Fruit fly (Drosophila melanogaster) whole organism, prepupa: ENCODE measurements around the gene CG14853.

Experiments used
- CG10631 ChIP-seq: fragments of 200-800 bp; sonication (Bioruptor generic); optimal IDR thresholded peaks from 2 replicates; lab custom pipeline; 2016; ENCODE audit warnings: missing biosample characterization, missing genetic modification characterization
- CG10669 ChIP-seq: fragments of 200-800 bp; sonication (Bioruptor generic); optimal IDR thresholded peaks from 3 replicates; lab custom pipeline; 2018; ENCODE audit warnings: missing biosample characterization, mild to moderate bottlenecking, missing genetic modification characterization, moderate library complexity
- CG11294 ChIP-seq: fragments of 200-800 bp; sonication (Bioruptor generic); IDR thresholded peaks from 2 replicates; pipeline ENCODE4 v1.3.6; 2022; ENCODE audit warnings: missing biosample characterization, missing genetic modification characterization
- CG11762 ChIP-seq: fragments of 200-800 bp; sonication (Bioruptor generic); optimal IDR thresholded peaks from 3 replicates; lab custom pipeline; 2016; ENCODE audit warnings: missing biosample characterization, missing genetic modification characterization; ENCODE audit not compliant: insufficient read depth
- CG11902 ChIP-seq: fragments of 200-800 bp; sonication (Bioruptor generic); optimal IDR thresholded peaks from 3 replicates; lab custom pipeline; 2016; ENCODE audit warnings: missing biosample characterization, missing genetic modification characterization
- CG15336 ChIP-seq: fragments of 200-800 bp; sonication (Bioruptor generic); IDR thresholded peaks from 2 replicates; pipeline ENCODE4 v1.3.6; 2022; ENCODE audit warnings: missing biosample characterization, missing genetic modification characterization
- CG1621 ChIP-seq: fragments of 200-800 bp; sonication (Bioruptor generic); optimal IDR thresholded peaks from 3 replicates; lab custom pipeline; 2018; ENCODE audit warnings: missing biosample characterization, mild to moderate bottlenecking, missing genetic modification characterization
- CG16779 ChIP-seq: fragments of 200-800 bp; sonication (Bioruptor generic); optimal IDR thresholded peaks from 3 replicates; lab custom pipeline; 2017; ENCODE audit warnings: missing biosample characterization, mild to moderate bottlenecking, missing genetic modification characterization
- CG3032 ChIP-seq: fragments of 200-800 bp; optimal IDR thresholded peaks from 2 replicates; lab custom pipeline; 2019; ENCODE audit warnings: missing biosample characterization, mild to moderate bottlenecking, missing genetic modification characterization, moderate library complexity
- CG31627 ChIP-seq: fragments of 200-800 bp; sonication (Bioruptor generic); optimal IDR thresholded peaks from 3 replicates; lab custom pipeline; 2016; ENCODE audit warnings: missing biosample characterization, missing genetic modification characterization
- CG32006 ChIP-seq: fragments of 200-800 bp; sonication (Bioruptor generic); optimal IDR thresholded peaks from 3 replicates; lab custom pipeline; 2017; ENCODE audit warnings: missing biosample characterization, mild to moderate bottlenecking, missing genetic modification characterization
- CG3919 ChIP-seq: fragments of 200-800 bp; sonication (Bioruptor generic); optimal IDR thresholded peaks from 3 replicates; lab custom pipeline; 2016; ENCODE audit warnings: missing biosample characterization, missing genetic modification characterization
- CG4318 ChIP-seq: fragments of 200-800 bp; sonication (Bioruptor generic); optimal IDR thresholded peaks from 3 replicates; lab custom pipeline; 2017; ENCODE audit warnings: missing biosample characterization, mild to moderate bottlenecking, missing genetic modification characterization
- CG6163 ChIP-seq: fragments of 200-800 bp; sonication (Bioruptor generic); IDR thresholded peaks from 3 replicates; pipeline ENCODE4 v1.3.6; 2022; ENCODE audit warnings: missing biosample characterization, missing genetic modification characterization
- CG6276 ChIP-seq: fragments of 200-800 bp; sonication (Bioruptor generic); optimal IDR thresholded peaks from 2 replicates; lab custom pipeline; 2017; ENCODE audit warnings: missing biosample characterization, mild to moderate bottlenecking, missing genetic modification characterization
- CG6808 ChIP-seq: fragments of 200-800 bp; sonication (Bioruptor generic); optimal IDR thresholded peaks from 3 replicates; lab custom pipeline; 2017; ENCODE audit warnings: missing biosample characterization, missing genetic modification characterization, mild to moderate bottlenecking, moderate library complexity, missing genetic modification reagents
- CG6854 ChIP-seq: fragments of 200-800 bp; sonication (Bioruptor generic); optimal IDR thresholded peaks from 2 replicates; lab custom pipeline; 2017; ENCODE audit warnings: missing biosample characterization, mild to moderate bottlenecking, missing genetic modification characterization
- CG7368 ChIP-seq: fragments of 200-800 bp; sonication (Bioruptor generic); optimal IDR thresholded peaks from 3 replicates; lab custom pipeline; 2016; ENCODE audit warnings: missing biosample characterization, missing genetic modification characterization
- CG8119 ChIP-seq: fragments of 200-800 bp; sonication (Bioruptor generic); IDR thresholded peaks from 3 replicates; pipeline ENCODE4 v1.3.6; 2022; ENCODE audit warnings: missing biosample characterization, missing genetic modification characterization
- CG9139 ChIP-seq: fragments of 200-800 bp; sonication (Bioruptor generic); optimal IDR thresholded peaks from 3 replicates; lab custom pipeline; 2017; ENCODE audit warnings: missing biosample characterization, mild to moderate bottlenecking, missing genetic modification characterization
- Eip78C ChIP-seq: fragments of 200-800 bp; sonication (Bioruptor generic); peaks from one replicate; lab custom pipeline; 2016; ENCODE audit warnings: missing biosample characterization, missing genetic modification characterization
- Gug ChIP-seq: fragments of 200-800 bp; sonication (Bioruptor generic); IDR thresholded peaks from 2 replicates; pipeline ENCODE4 v1.3.6; 2022; ENCODE audit warnings: missing biosample characterization, missing genetic modification characterization
- Hr38 ChIP-seq: sonication (Bioruptor generic); optimal IDR thresholded peaks from 2 replicates; lab custom pipeline; 2016; ENCODE audit warnings: missing biosample characterization, missing genetic modification characterization
- Hr39 ChIP-seq: fragments of 200-800 bp; sonication (Bioruptor generic); optimal IDR thresholded peaks from 2 replicates; lab custom pipeline; 2016; ENCODE audit warnings: missing biosample characterization, missing genetic modification characterization
- Hr4 ChIP-seq: fragments of 200-800 bp; sonication (Bioruptor generic); optimal IDR thresholded peaks from 3 replicates; lab custom pipeline; 2016; ENCODE audit warnings: missing biosample characterization, missing genetic modification characterization
- Met ChIP-seq: fragments of 200-800 bp; sonication (Bioruptor generic); optimal IDR thresholded peaks from 3 replicates; lab custom pipeline; 2016; ENCODE audit warnings: missing biosample characterization, missing genetic modification characterization
- OdsH ChIP-seq: fragments of 200-800 bp; sonication (Bioruptor generic); optimal IDR thresholded peaks from 3 replicates; lab custom pipeline; 2016; ENCODE audit warnings: missing biosample characterization, missing genetic modification characterization
- Smox ChIP-seq: fragments of 200-800 bp; sonication (Bioruptor generic); optimal IDR thresholded peaks from 3 replicates; lab custom pipeline; 2016; ENCODE audit warnings: missing biosample characterization, missing genetic modification characterization
- Sox102F ChIP-seq: fragments of 200-800 bp; sonication (Bioruptor generic); optimal IDR thresholded peaks from 2 replicates; lab custom pipeline; 2016; ENCODE audit warnings: missing biosample characterization, mild to moderate bottlenecking, missing genetic modification characterization
- achi ChIP-seq: fragments of 200-800 bp; sonication (Bioruptor generic); optimal IDR thresholded peaks from 3 replicates; lab custom pipeline; 2016; ENCODE audit warnings: missing biosample characterization, missing genetic modification characterization
- acj6 ChIP-seq: fragments of 200-800 bp; sonication (Bioruptor generic); optimal IDR thresholded peaks from 3 replicates; lab custom pipeline; 2016; ENCODE audit warnings: missing biosample characterization, missing genetic modification characterization
- cyc ChIP-seq: fragments of 200-800 bp; sonication (Bioruptor generic); optimal IDR thresholded peaks from 3 replicates; lab custom pipeline; 2016; ENCODE audit warnings: missing biosample characterization, missing genetic modification characterization
- dac ChIP-seq: fragments of 200-800 bp; sonication (Bioruptor generic); optimal IDR thresholded peaks from 2 replicates; lab custom pipeline; 2017; ENCODE audit warnings: missing biosample characterization, mild to moderate bottlenecking, missing genetic modification characterization
- dsx ChIP-seq: fragments of 200-800 bp; optimal IDR thresholded peaks from 3 replicates; lab custom pipeline; 2019; ENCODE audit warnings: missing biosample characterization, mild to moderate bottlenecking, missing genetic modification characterization, moderate library complexity; ENCODE audit not compliant: poor library complexity, severe bottlenecking
- eg ChIP-seq: fragments of 200-800 bp; sonication (Bioruptor generic); IDR thresholded peaks from 3 replicates; pipeline ENCODE4 v1.3.6; 2022; ENCODE audit warnings: missing biosample characterization, missing genetic modification characterization
- esn ChIP-seq: fragments of 200-800 bp; sonication (Bioruptor generic); optimal IDR thresholded peaks from 2 replicates; lab custom pipeline; 2016; ENCODE audit warnings: missing biosample characterization, mild to moderate bottlenecking, missing genetic modification characterization, moderate library complexity
- fd59A ChIP-seq: fragments of 200-800 bp; sonication (Bioruptor generic); optimal IDR thresholded peaks from 2 replicates; lab custom pipeline; 2017; ENCODE audit warnings: missing biosample characterization, mild to moderate bottlenecking, missing genetic modification characterization, missing genetic modification reagents
- fd85E ChIP-seq: fragments of 200-800 bp; sonication (Bioruptor generic); optimal IDR thresholded peaks from 3 replicates; lab custom pipeline; 2016; ENCODE audit warnings: missing biosample characterization, missing genetic modification characterization
- fkh ChIP-seq: fragments of 200-800 bp; sonication (Bioruptor generic); optimal IDR thresholded peaks from 3 replicates; lab custom pipeline; 2017; ENCODE audit warnings: missing biosample characterization, mild to moderate bottlenecking, missing genetic modification characterization, moderate library complexity
- lz ChIP-seq: fragments of 200-800 bp; sonication (Bioruptor generic); optimal IDR thresholded peaks from 3 replicates; lab custom pipeline; 2016; ENCODE audit warnings: missing biosample characterization, missing genetic modification characterization
- net ChIP-seq: fragments of 200-800 bp; sonication (Bioruptor generic); optimal IDR thresholded peaks from 3 replicates; lab custom pipeline; 2016; ENCODE audit warnings: missing biosample characterization, missing genetic modification characterization
- pdm3 ChIP-seq: fragments of 200-800 bp; sonication (Bioruptor generic); optimal IDR thresholded peaks from 3 replicates; lab custom pipeline; 2016; ENCODE audit warnings: missing biosample characterization, missing genetic modification characterization
- spab ChIP-seq: fragments of 200-800 bp; sonication (Bioruptor generic); optimal IDR thresholded peaks from 2 replicates; lab custom pipeline; 2017; ENCODE audit warnings: missing biosample characterization, mild to moderate bottlenecking, missing genetic modification characterization, missing genetic modification reagents
- ss ChIP-seq, 2 experiments: fragments of 200-800 bp; sonication (Bioruptor generic); optimal IDR thresholded peaks; 2 replicates in 1 of 2; 3 replicates in 1 of 2; lab custom pipeline; 2017 to 2018; ENCODE audit warnings: mild to moderate bottlenecking in 2 of 2, missing biosample characterization in 2 of 2, missing genetic modification characterization in 2 of 2, moderate library complexity in 1 of 2
- svp ChIP-seq: fragments of 200-800 bp; sonication (Bioruptor generic); peaks from one replicate; lab custom pipeline; 2016; ENCODE audit warnings: missing biosample characterization, missing genetic modification characterization
- topi ChIP-seq: fragments of 200-800 bp; sonication (Bioruptor generic); optimal IDR thresholded peaks from 3 replicates; lab custom pipeline; 2016; ENCODE audit warnings: missing biosample characterization, missing genetic modification characterization
- vri ChIP-seq: fragments of 200-800 bp; sonication (Bioruptor generic); optimal IDR thresholded peaks from 3 replicates; lab custom pipeline; 2016; ENCODE audit warnings: missing biosample characterization, mild to moderate bottlenecking, missing genetic modification characterization

Gene CG14853

DNA sequence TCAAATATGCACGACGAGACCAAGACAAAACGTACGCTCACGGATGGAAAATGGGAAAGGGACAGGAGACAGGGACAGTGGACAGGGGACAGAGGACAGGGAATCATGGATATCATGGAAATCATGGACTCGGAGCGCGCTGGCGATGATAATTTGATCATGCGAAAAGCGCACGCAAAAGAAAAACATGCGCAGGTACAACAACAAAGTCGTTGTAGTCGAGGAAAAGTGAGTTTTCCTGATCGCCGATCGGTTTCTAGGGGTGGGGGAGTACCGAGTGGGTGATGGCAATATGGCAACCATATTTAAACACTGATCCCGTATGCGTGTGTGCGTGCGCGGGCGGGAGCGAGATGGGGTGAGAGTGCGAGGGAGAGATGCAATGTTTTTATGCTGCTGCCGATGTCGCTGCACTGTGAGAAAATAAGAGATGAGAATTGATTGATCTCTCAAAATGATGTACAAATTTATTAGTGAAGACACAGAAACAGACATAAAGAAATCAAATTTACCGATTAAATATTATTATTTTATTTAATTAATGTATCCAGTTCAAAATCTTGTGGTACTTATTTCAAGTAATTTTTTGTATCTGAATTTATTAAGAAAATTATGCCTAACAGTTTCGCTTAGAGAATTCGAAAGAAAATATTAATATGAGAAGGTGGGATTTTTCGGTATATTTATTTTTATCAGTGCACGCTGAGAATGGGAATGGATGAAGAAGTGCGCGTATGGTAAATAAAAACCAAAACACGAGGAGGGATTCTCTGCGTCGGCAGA, 18.5 kb upstream of the CG14853 start (continued):
- TF ChIP-seq fd59A (GFP tag; lab: Kevin White, UChicago) (peak; percentile 48), CG6808 (GFP tag; lab: Kevin White, UChicago) (peak; percentile 72), CG11902 (GFP tag; lab: Kevin White, UChicago) (no peak), CG1621 (tag; lab: Kevin White, UChicago) (peak; percentile 45), CG6854 (no peak), fd85E (GFP tag; lab: Kevin White, UChicago) (no peak), CG6163 (GFP tag; lab: Robert Waterston, UW) (0 out of 3 replicates have a peak, but pooled peaks have one; percentile 25), CG31627 (GFP tag; lab: Kevin White, UChicago) (no peak), esn (peak; percentile 20)

dm6 chr3R:14597935-14598424, 11.5 kb upstream of the CG14853 start:
- TF ChIP-seq CG11762 (GFP tag; lab: Kevin White, UChicago) (peak; percentile 35), CG10631 (GFP tag; lab: Kevin White, UChicago) (peak; percentile 55), net (GFP tag; lab: Kevin White, UChicago) (no peak), CG16779 (no peak), esn (no peak), eg (GFP tag; lab: Robert Waterston, UW) (peak; percentile 66), CG32006 (GFP tag; lab: Kevin White, UChicago) (peak; percentile 58), CG6276 (peak; percentile 13), CG11294 (no peak), spab (GFP tag; lab: Kevin White, UChicago) (peak; percentile 48), CG4318 (GFP tag; lab: Kevin White, UChicago) (no peak), Hr4 (GFP tag; lab: Kevin White, UChicago) (peak; percentile 34), CG6854 (no peak), Eip78C (peak; percentile 79), CG8119 (GFP tag; lab: Robert Waterston, UW) (peak; percentile 55; the same call in 1 of the 3 replicates), fd59A (GFP tag; lab: Kevin White, UChicago) (peak; percentile 49), CG1621 (tag; lab: Kevin White, UChicago) (peak; percentile 35), fkh (no peak), svp (GFP tag; lab: Kevin White, UChicago) (peak; percentile 9), topi (GFP tag; lab: Kevin White, UChicago) (peak; percentile 8), Sox102F (GFP tag; lab: Kevin White, UChicago) (no peak), CG15336 (GFP tag; lab: Robert Waterston, UW) (peak; percentile 30; the same call in 1 of the 2 replicates), CG3919 (GFP tag; lab: Kevin White, UChicago) (peak; percentile 49), CG9139 (no peak), CG6163 (GFP tag; lab: Robert Waterston, UW) (0 out of 3 replicates have a peak, but pooled peaks have one; percentile 21), OdsH (GFP tag; lab: Kevin White, UChicago) (peak; percentile 36), Hr39 (GFP tag; lab: Kevin White, UChicago) (no peak), ss (GFP tag; optimal IDR thresholded peaks at IDR 0.05; lab: Kevin White, UChicago) (peak; percentile 46 to 67), Hr38 (GFP tag; lab: Kevin White, UChicago) (no peak), lz (no peak), CG3032 (tag; lab: Kevin White, UChicago) (peak; percentile 66), CG10669 (GFP tag; lab: Kevin White, UChicago) (peak; percentile 54), cyc (GFP tag; lab: Kevin White, UChicago) (no peak), Met (GFP tag; lab: Kevin White, UChicago) (no peak), Gug (GFP tag; lab: Robert Waterston, UW) (peak; percentile 35; the same call in 1 of the 2 replicates), CG6808 (GFP tag; lab: Kevin White, UChicago) (peak; percentile 56), achi (GFP tag; lab: Kevin White, UChicago) (peak; percentile 44), Smox (GFP tag; lab: Kevin White, UChicago) (no peak), vri (GFP tag; lab: Kevin White, UChicago) (no peak), CG7368 (GFP tag; lab: Kevin White, UChicago) (no peak), acj6 (peak; percentile 42), pdm3 (peak; percentile 40), dsx (GFP tag; lab: Kevin White, UChicago) (peak; percentile 42), dac (GFP tag; lab: Kevin White, UChicago) (no peak)
